Worm (Caenorhabditis elegans): Measurements from ENCODE around the gene fbxb-104.
"Not testable (repeated sequence)": the region's sequence is repeated elsewhere in the genome, so short reads cannot be mapped to it uniquely, and the experiment has no call there.

DNA sequence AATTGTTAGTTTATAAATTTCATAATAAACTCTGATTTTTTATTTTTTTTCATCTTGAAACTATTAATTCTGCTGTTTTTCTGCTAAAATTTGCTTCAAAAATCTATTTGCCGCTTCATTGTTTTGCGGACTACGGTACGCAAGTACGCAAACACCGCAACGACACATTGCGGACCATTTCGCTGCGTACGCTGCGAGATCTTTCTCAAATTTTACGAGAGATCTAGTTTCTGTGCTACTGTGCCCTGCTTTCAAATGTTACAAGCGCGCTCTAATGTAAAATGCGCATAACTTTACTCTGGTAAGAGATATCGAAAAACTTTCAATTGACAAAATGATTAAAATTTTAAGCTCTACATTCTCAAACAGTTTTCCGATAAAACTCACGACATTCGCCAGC lies 46.5 kb upstream of the fbxb-104 start:
- not testable (repeated sequence) for TF ChIP-seq sptf-1 (tag; optimal IDR thresholded peaks at IDR 0.05); unc-39 (tag; optimal IDR thresholded peaks at IDR 0.05); unc-62 (GFP tag; optimal IDR thresholded peaks at IDR 0.05)

Data from whole organism, mixed stage, embryonic.